Worm (Caenorhabditis elegans): Measurements from ENCODE around the gene Y47D3A.13.

Y47D3A.13 gene

ce11 chrIII:11207825-11208224, 16.1 kb downstream of the Y47D3A.13 start:
- TF ChIP-seq sptf-1 (tag; optimal IDR thresholded peaks at IDR 0.05), result no peak
- no peak for TF ChIP-seq hlh-1 (tag; optimal IDR thresholded peaks at IDR 0.05)
- no peak for TF ChIP-seq lin-32 (GFP tag; optimal IDR thresholded peaks at IDR 0.05)
- TF ChIP-seq ceh-39 (tag; optimal IDR thresholded peaks at IDR 0.05), result no peak
- peak; percentile 8 for TF ChIP-seq ham-2 (GFP tag; optimal IDR thresholded peaks at IDR 0.05)
- TF ChIP-seq bed-3 (GFP tag; optimal IDR thresholded peaks at IDR 0.05), result no peak
- TF ChIP-seq sem-2 (GFP tag; optimal IDR thresholded peaks at IDR 0.05), result no peak
- TF ChIP-seq tbx-8 (GFP tag; optimal IDR thresholded peaks at IDR 0.05), result no peak

ce11 chrIII:11206875-11207274, 17.0 kb downstream of the Y47D3A.13 start:
- TF ChIP-seq ceh-83 (GFP tag; optimal IDR thresholded peaks at IDR 0.05), result no peak
- no peak for TF ChIP-seq flh-1 (GFP tag; optimal IDR thresholded peaks at IDR 0.05)
- TF ChIP-seq lin-32 (GFP tag; optimal IDR thresholded peaks at IDR 0.05), result no peak
- TF ChIP-seq pha-4 (tag; optimal IDR thresholded peaks at IDR 0.05), result no peak
- no peak for TF ChIP-seq hlh-1 (tag; optimal IDR thresholded peaks at IDR 0.05)
- TF ChIP-seq mls-2 (tag; optimal IDR thresholded peaks at IDR 0.05), result no peak
- no peak for TF ChIP-seq lsy-2 (tag; optimal IDR thresholded peaks at IDR 0.05)
- no peak for TF ChIP-seq nhr-28 (tag; optimal IDR thresholded peaks at IDR 0.05)
- TF ChIP-seq ces-1 (GFP tag; optimal IDR thresholded peaks at IDR 0.05), result no peak

- peak; percentile 46 for TF ChIP-seq sptf-1 (tag; optimal IDR thresholded peaks at IDR 0.05)
- TF ChIP-seq ceh-39 (tag; optimal IDR thresholded peaks at IDR 0.05), result no peak
Observed at ce11 chrIII:11202992-11203391, 20.9 kb downstream of the Y47D3A.13 start.

- no peak for TF ChIP-seq nhr-76 (tag; optimal IDR thresholded peaks at IDR 0.05)
- TF ChIP-seq nhr-28 (tag; optimal IDR thresholded peaks at IDR 0.05), result no peak
- no peak for TF ChIP-seq nhr-237 (tag; optimal IDR thresholded peaks at IDR 0.05)
- TF ChIP-seq ceh-39 (tag; optimal IDR thresholded peaks at IDR 0.05), result no peak
- TF ChIP-seq pha-4 (tag; optimal IDR thresholded peaks at IDR 0.05), result no peak
Observed at ce11 chrIII:11200879-11201518, 22.9 kb downstream of the Y47D3A.13 start.

ce11 chrIII:11197327-11197726, 26.6 kb downstream of the Y47D3A.13 start:
- TF ChIP-seq nhr-2 (tag; optimal IDR thresholded peaks at IDR 0.05), result no peak
- no peak for TF ChIP-seq mab-5 (tag; optimal IDR thresholded peaks at IDR 0.05)
- no peak for TF ChIP-seq elt-3 (tag; optimal IDR thresholded peaks at IDR 0.05)
- no peak for TF ChIP-seq sem-2 (GFP tag; optimal IDR thresholded peaks at IDR 0.05)
- TF ChIP-seq ztf-11 (tag; optimal IDR thresholded peaks at IDR 0.05), result no peak
- no peak for TF ChIP-seq nhr-237 (tag; optimal IDR thresholded peaks at IDR 0.05)
- TF ChIP-seq hlh-1 (tag; optimal IDR thresholded peaks at IDR 0.05), result no peak
- TF ChIP-seq lin-13 (tag; optimal IDR thresholded peaks at IDR 0.05), result no peak
- TF ChIP-seq tbx-8 (GFP tag; optimal IDR thresholded peaks at IDR 0.05), result no peak
- no peak for TF ChIP-seq cnd-1 (tag; optimal IDR thresholded peaks at IDR 0.05)
- TF ChIP-seq unc-39 (tag; optimal IDR thresholded peaks at IDR 0.05), result no peak
- TF ChIP-seq bed-3 (GFP tag; optimal IDR thresholded peaks at IDR 0.05), result no peak
- TF ChIP-seq nhr-12 (tag; optimal IDR thresholded peaks at IDR 0.05), result no peak
- TF ChIP-seq nhr-76 (tag; optimal IDR thresholded peaks at IDR 0.05), result no peak
- TF ChIP-seq ceh-83 (GFP tag; optimal IDR thresholded peaks at IDR 0.05), result no peak
- TF ChIP-seq ceh-39 (tag; optimal IDR thresholded peaks at IDR 0.05), result no peak
- no peak for TF ChIP-seq pha-4 (tag; optimal IDR thresholded peaks at IDR 0.05)

ce11 chrIII:11195553-11195952, 28.4 kb downstream of the Y47D3A.13 start:
- no peak for TF ChIP-seq mab-5 (tag; optimal IDR thresholded peaks at IDR 0.05)
- no peak for TF ChIP-seq ces-1 (GFP tag; optimal IDR thresholded peaks at IDR 0.05)
- no peak for TF ChIP-seq tbx-8 (GFP tag; optimal IDR thresholded peaks at IDR 0.05)
- TF ChIP-seq nhr-237 (tag; optimal IDR thresholded peaks at IDR 0.05), result no peak
- TF ChIP-seq hlh-1 (tag; optimal IDR thresholded peaks at IDR 0.05), result no peak
- no peak for TF ChIP-seq elt-1 (tag; optimal IDR thresholded peaks at IDR 0.05; ENCODE audit: borderline replicate concordance, insufficient read depth)
- no peak for TF ChIP-seq blmp-1 (tag; optimal IDR thresholded peaks at IDR 0.05)
- no peak for TF ChIP-seq cnd-1 (tag; optimal IDR thresholded peaks at IDR 0.05)
- TF ChIP-seq lin-13 (tag; optimal IDR thresholded peaks at IDR 0.05), result no peak
- no peak for TF ChIP-seq lin-32 (GFP tag; optimal IDR thresholded peaks at IDR 0.05)
- no peak for TF ChIP-seq nhr-2 (tag; optimal IDR thresholded peaks at IDR 0.05)
- no peak for TF ChIP-seq drap-1 (GFP tag; optimal IDR thresholded peaks at IDR 0.05)
